Worm (Caenorhabditis elegans): ENCODE measurements around the gene nspb-9.

The nspb-9 gene

ce11 chrII:14615735-14616134 is 35.1 kb downstream of the nspb-9 start, which contains the start of gene mltn-9:
mltn-9 (plus strand) TSS chrII:14616035.
- TF ChIP-seq tbx-37 (GFP tag; conservative IDR thresholded peaks at IDR 0.05), result no peak

- TF ChIP-seq hnd-1 (tag; optimal IDR thresholded peaks at IDR 0.05) (no peak), pes-1 (GFP tag; IDR thresholded peaks at IDR 0.05) (no peak), aly-1 (tag; optimal IDR thresholded peaks at IDR 0.05) (no peak), F13C5.2 (tag; optimal IDR thresholded peaks at IDR 0.05) (no peak), ama-1 (optimal IDR thresholded peaks at IDR 0.05) (no peak), hmbx-1 (tag; optimal IDR thresholded peaks at IDR 0.05) (no peak)
Observed at ce11 chrII:14616402-14616801, 35.7 kb downstream of the nspb-9 start.

DNA sequence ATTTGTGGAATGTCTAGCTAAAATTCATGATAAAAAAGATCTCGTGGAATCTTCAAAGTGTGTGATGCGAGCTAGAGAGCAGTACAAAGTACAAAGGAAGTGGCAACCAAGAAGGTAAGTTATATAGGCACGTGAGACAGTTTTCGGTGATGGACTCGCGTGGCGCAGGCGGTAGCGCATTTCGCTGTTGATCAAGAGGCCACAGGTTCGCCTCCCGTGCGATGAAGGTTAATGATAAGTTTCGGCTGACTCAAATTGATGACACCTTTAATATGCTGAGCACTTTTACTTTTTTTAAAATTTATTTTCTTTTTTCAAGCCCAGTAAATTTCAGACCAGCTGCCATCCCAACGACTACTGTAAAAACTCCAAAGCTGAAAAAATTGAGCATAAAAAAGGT is 36.3 kb downstream of the nspb-9 start:
- no peak for TF ChIP-seq sea-1 (GFP tag; conservative IDR thresholded peaks at IDR 0.05)
- 0 out of 2 replicates have a peak, but pooled peaks have one; percentile 25 for TF ChIP-seq pes-1 (GFP tag; IDR thresholded peaks at IDR 0.05)
- no peak for TF ChIP-seq B0310.2 (tag; optimal IDR thresholded peaks at IDR 0.05)
- no peak for TF ChIP-seq ama-1 (optimal IDR thresholded peaks at IDR 0.05)

ce11 chrII:14618158-14618557 is 37.5 kb downstream of the nspb-9 start:
- no peak for TF ChIP-seq ama-1 (optimal IDR thresholded peaks at IDR 0.05)
- TF ChIP-seq scrt-1 (GFP tag; IDR thresholded peaks at IDR 0.05), result no peak
- no peak for TF ChIP-seq hmbx-1 (tag; optimal IDR thresholded peaks at IDR 0.05)
- no peak for TF ChIP-seq sea-1 (GFP tag; conservative IDR thresholded peaks at IDR 0.05)
- TF ChIP-seq B0310.2 (tag; optimal IDR thresholded peaks at IDR 0.05), result no peak
- no peak for TF ChIP-seq F13C5.2 (tag; optimal IDR thresholded peaks at IDR 0.05)
- TF ChIP-seq pes-1 (GFP tag; IDR thresholded peaks at IDR 0.05), result no peak
- no peak for TF ChIP-seq flt-1 (GFP tag; IDR thresholded peaks at IDR 0.05)
- TF ChIP-seq aly-1 (tag; optimal IDR thresholded peaks at IDR 0.05), result no peak
- no peak for TF ChIP-seq tbx-11 (GFP tag; IDR thresholded peaks at IDR 0.05)
- no peak for TF ChIP-seq hnd-1 (tag; optimal IDR thresholded peaks at IDR 0.05)
- no peak for TF ChIP-seq ets-7 (tag; optimal IDR thresholded peaks at IDR 0.05)
- no peak for TF ChIP-seq tra-4 (tag; optimal IDR thresholded peaks at IDR 0.05)
- no peak for TF ChIP-seq ceh-36 (tag; optimal IDR thresholded peaks at IDR 0.05)
- TF ChIP-seq ceh-13 (GFP tag; optimal IDR thresholded peaks at IDR 0.05), result no peak
- TF ChIP-seq hmg-4 (GFP tag; optimal IDR thresholded peaks at IDR 0.05), result no peak
- no peak for TF ChIP-seq tbx-37 (GFP tag; conservative IDR thresholded peaks at IDR 0.05)

DNA sequence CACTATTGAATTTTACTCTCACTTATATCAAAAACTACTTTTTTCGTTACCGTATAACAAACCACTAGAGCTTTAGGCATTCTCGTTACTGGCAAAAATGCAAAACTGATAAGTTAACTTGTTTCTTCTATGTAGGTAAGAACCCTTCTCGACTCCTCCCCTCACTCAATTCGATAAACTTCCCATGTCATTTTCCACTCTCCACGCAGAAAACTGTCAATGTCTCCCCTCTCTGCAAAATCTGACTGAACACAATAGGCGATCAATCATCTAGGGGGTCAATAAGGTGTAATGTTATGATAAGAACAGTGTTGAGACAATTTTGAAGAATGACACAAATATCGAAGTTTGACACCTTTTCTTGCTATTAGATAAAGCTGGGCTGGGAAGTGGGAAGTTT is 38.1 kb downstream of the nspb-9 start:
- TF ChIP-seq F13C5.2 (tag; optimal IDR thresholded peaks at IDR 0.05) (no peak), pes-1 (GFP tag; IDR thresholded peaks at IDR 0.05) (no peak), sea-1 (GFP tag; conservative IDR thresholded peaks at IDR 0.05) (no peak), hnd-1 (tag; optimal IDR thresholded peaks at IDR 0.05) (no peak)

DNA sequence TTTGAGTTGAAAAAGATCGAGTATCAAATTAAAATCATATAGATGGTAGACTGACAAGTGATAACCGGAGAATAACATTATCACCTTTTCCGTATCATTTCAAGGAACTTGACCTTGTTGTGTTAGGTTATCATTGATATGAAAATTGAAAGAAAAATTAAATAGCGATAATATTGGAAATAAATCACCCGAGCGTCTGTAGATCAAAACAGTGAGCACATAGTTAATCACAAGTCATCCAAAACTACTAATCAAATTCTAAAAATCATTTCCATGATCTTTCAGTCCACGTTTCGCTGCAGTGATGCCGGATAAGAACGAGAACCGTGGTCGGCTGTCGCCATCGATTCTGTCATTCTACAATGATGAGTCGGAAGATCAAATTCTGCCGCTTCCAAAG is 39.1 kb downstream of the nspb-9 start:
- no peak for TF ChIP-seq ets-7 (tag; optimal IDR thresholded peaks at IDR 0.05)
- no peak for TF ChIP-seq hnd-1 (tag; optimal IDR thresholded peaks at IDR 0.05)
- no peak for TF ChIP-seq hmbx-1 (tag; optimal IDR thresholded peaks at IDR 0.05)
- no peak for TF ChIP-seq ceh-36 (tag; optimal IDR thresholded peaks at IDR 0.05)
- no peak for TF ChIP-seq ceh-13 (GFP tag; optimal IDR thresholded peaks at IDR 0.05)
- TF ChIP-seq tbx-37 (GFP tag; conservative IDR thresholded peaks at IDR 0.05), result no peak
- TF ChIP-seq aly-1 (tag; optimal IDR thresholded peaks at IDR 0.05), result no peak
- no peak for TF ChIP-seq F13C5.2 (tag; optimal IDR thresholded peaks at IDR 0.05)
- TF ChIP-seq flt-1 (GFP tag; IDR thresholded peaks at IDR 0.05), result no peak
- TF ChIP-seq scrt-1 (GFP tag; IDR thresholded peaks at IDR 0.05), result no peak
- TF ChIP-seq pes-1 (GFP tag; IDR thresholded peaks at IDR 0.05), result no peak
- TF ChIP-seq tbx-11 (GFP tag; IDR thresholded peaks at IDR 0.05), result no peak
- no peak for TF ChIP-seq B0310.2 (tag; optimal IDR thresholded peaks at IDR 0.05)
- no peak for TF ChIP-seq tra-4 (tag; optimal IDR thresholded peaks at IDR 0.05)

DNA sequence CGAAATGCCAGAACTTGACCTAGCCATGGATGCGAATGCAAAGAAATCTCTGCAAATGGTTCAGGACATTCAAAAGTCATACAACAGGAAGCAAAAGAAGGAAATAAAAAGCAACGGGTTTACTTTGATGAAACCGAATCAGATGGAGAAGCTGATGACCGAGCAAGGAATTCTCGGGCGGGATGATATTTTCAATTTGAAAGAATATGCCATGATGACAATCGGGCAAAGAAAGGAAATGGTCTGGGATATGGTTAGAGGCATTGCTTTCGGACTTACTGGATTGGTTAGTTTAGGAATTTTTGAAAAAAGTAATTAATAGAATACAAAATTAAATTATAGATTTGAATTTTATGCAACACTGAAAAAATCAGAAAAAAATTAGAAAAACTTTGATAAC is 40.1 kb downstream of the nspb-9 start:
- TF ChIP-seq scrt-1 (GFP tag; IDR thresholded peaks at IDR 0.05), result no peak
- TF ChIP-seq F13C5.2 (tag; optimal IDR thresholded peaks at IDR 0.05), result no peak
- no peak for TF ChIP-seq ceh-36 (tag; optimal IDR thresholded peaks at IDR 0.05)
- TF ChIP-seq tra-4 (tag; optimal IDR thresholded peaks at IDR 0.05), result no peak
- no peak for TF ChIP-seq aly-1 (tag; optimal IDR thresholded peaks at IDR 0.05)

DNA sequence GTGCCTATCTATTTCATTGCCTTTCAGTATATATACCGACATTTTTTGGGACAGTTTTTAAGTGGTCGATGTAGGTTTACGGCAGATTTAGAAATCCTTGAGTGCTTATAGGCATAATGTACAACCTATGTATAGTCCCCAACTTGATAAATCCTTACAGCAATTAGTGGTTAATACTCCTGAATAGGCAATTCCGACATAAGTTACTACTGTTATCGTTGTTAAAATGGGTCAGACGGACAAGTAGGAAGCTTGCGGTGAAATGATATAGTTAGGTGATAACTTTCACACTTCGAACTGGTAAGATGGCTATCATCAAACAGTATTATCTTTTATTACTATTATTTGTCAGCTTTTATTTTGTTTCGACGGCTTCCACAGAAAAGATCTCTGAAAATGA is 42.1 kb downstream of the nspb-9 start, which contains the start of gene mltn-10:
Gene mltn-10, plus strand, starts transcription at position 301 of the 400 bp plus-strand sequence.
- TF ChIP-seq ama-1 (optimal IDR thresholded peaks at IDR 0.05) (no peak), hmbx-1 (tag; optimal IDR thresholded peaks at IDR 0.05) (no peak), sea-1 (GFP tag; conservative IDR thresholded peaks at IDR 0.05) (no peak), ets-7 (tag; optimal IDR thresholded peaks at IDR 0.05) (no peak), aly-1 (tag; optimal IDR thresholded peaks at IDR 0.05) (no peak), tbx-37 (GFP tag; conservative IDR thresholded peaks at IDR 0.05) (no peak), ceh-13 (GFP tag; optimal IDR thresholded peaks at IDR 0.05) (no peak), tra-4 (tag; optimal IDR thresholded peaks at IDR 0.05) (no peak), scrt-1 (GFP tag; IDR thresholded peaks at IDR 0.05) (no peak), pes-1 (GFP tag; IDR thresholded peaks at IDR 0.05) (no peak)

- TF ChIP-seq pes-1 (GFP tag; IDR thresholded peaks at IDR 0.05), result no peak
- no peak for TF ChIP-seq tbx-37 (GFP tag; conservative IDR thresholded peaks at IDR 0.05)
Observed at ce11 chrII:14626883-14627282, 46.2 kb downstream of the nspb-9 start.

Data from whole organism, early embryonic.